Worm (Caenorhabditis elegans): ENCODE measurements around the gene snf-10.

Gene snf-10

ce11 chrV:10465478-10465877, 24.9 kb upstream of the snf-10 start:
- TF ChIP-seq lsy-2 (tag; optimal IDR thresholded peaks at IDR 0.05): peak in 1 of 2 experiments; percentile 57
- peak; percentile 61 for TF ChIP-seq sma-9 (GFP tag; optimal IDR thresholded peaks at IDR 0.05)
- TF ChIP-seq sma-9 (tag; optimal IDR thresholded peaks at IDR 0.05): no peak
- peak; percentile 50 for TF ChIP-seq C34F6.9 (tag; optimal IDR thresholded peaks at IDR 0.05)
- no peak for TF ChIP-seq elt-3 (tag; optimal IDR thresholded peaks at IDR 0.05)
- peak; percentile 29 for TF ChIP-seq nhr-21 (tag; optimal IDR thresholded peaks at IDR 0.05)
- peak; percentile 13 for TF ChIP-seq crh-2 (tag; optimal IDR thresholded peaks at IDR 0.05)
- TF ChIP-seq nhr-25 (tag; optimal IDR thresholded peaks at IDR 0.05): no peak
- TF ChIP-seq ama-1 (optimal IDR thresholded peaks at IDR 0.05): no peak

ce11 chrV:10464746-10465145, 24.1 kb upstream of the snf-10 start:
- TF ChIP-seq mab-5 (tag; optimal IDR thresholded peaks at IDR 0.05) (no peak), crh-2 (tag; optimal IDR thresholded peaks at IDR 0.05) (peak; percentile 19), nhr-25 (tag; optimal IDR thresholded peaks at IDR 0.05) (peak; percentile 0), C34F6.9 (tag; optimal IDR thresholded peaks at IDR 0.05) (peak; percentile 50), lsy-2 (tag; optimal IDR thresholded peaks at IDR 0.05) (peak in 1 of 2 experiments; percentile 41), nhr-129 (tag; optimal IDR thresholded peaks at IDR 0.05) (peak; percentile 19)

ce11 chrV:10464160-10464559, 23.5 kb upstream of the snf-10 start:
- TF ChIP-seq zag-1 (tag; optimal IDR thresholded peaks at IDR 0.05) (no peak), mab-5 (tag; optimal IDR thresholded peaks at IDR 0.05) (no peak), nhr-77 (tag; optimal IDR thresholded peaks at IDR 0.05) (no peak), snpc-4 (tag; optimal IDR thresholded peaks at IDR 0.05) (no peak)

ce11 chrV:10463276-10463675, 22.7 kb upstream of the snf-10 start, which contains the start of gene F22E12.3:
Gene F22E12.3 (minus strand): TSS chrV:10463376.
- TF ChIP-seq nhr-77 (tag; optimal IDR thresholded peaks at IDR 0.05) (no peak), mbf-1 (tag; optimal IDR thresholded peaks at IDR 0.05) (no peak), fos-1 (tag; optimal IDR thresholded peaks at IDR 0.05) (no peak), unc-39 (tag; optimal IDR thresholded peaks at IDR 0.05) (no peak), nhr-6 (tag; optimal IDR thresholded peaks at IDR 0.05) (no peak), peb-1 (tag; optimal IDR thresholded peaks at IDR 0.05) (no peak), F13H6.1 (tag; optimal IDR thresholded peaks at IDR 0.05) (no peak), egl-27 (tag; optimal IDR thresholded peaks at IDR 0.05) (no peak), nhr-11 (tag; optimal IDR thresholded peaks at IDR 0.05) (no peak)

ce11 chrV:10462066-10462465, 21.4 kb upstream of the snf-10 start, which contains the start of gene chw-1:
Gene chw-1 (plus strand): TSS chrV:10462282.
- TF ChIP-seq nhr-21 (tag; optimal IDR thresholded peaks at IDR 0.05): no peak
- no peak for TF ChIP-seq snpc-4 (tag; optimal IDR thresholded peaks at IDR 0.05)
- peak; percentile 9 for TF ChIP-seq nhr-25 (tag; optimal IDR thresholded peaks at IDR 0.05)
- no peak for TF ChIP-seq lsy-2 (tag; optimal IDR thresholded peaks at IDR 0.05)
- no peak for TF ChIP-seq zag-1 (tag; optimal IDR thresholded peaks at IDR 0.05)

ce11 chrV:10460685-10461084, 20.1 kb upstream of the snf-10 start:
- TF ChIP-seq fos-1 (tag; optimal IDR thresholded peaks at IDR 0.05) (peak; percentile 2), peb-1 (tag; optimal IDR thresholded peaks at IDR 0.05) (no peak), ceh-82 (tag; optimal IDR thresholded peaks at IDR 0.05) (no peak), mdl-1 (tag; optimal IDR thresholded peaks at IDR 0.05) (no peak), dmd-4 (tag; optimal IDR thresholded peaks at IDR 0.05) (no peak), nhr-129 (tag; optimal IDR thresholded peaks at IDR 0.05) (no peak), blmp-1 (tag; optimal IDR thresholded peaks at IDR 0.05; ENCODE audit: insufficient read depth) (no peak), mbf-1 (tag; optimal IDR thresholded peaks at IDR 0.05) (no peak), egl-27 (tag; optimal IDR thresholded peaks at IDR 0.05) (no peak), lin-13 (GFP tag; optimal IDR thresholded peaks at IDR 0.05) (no peak), C34F6.9 (tag; optimal IDR thresholded peaks at IDR 0.05) (no peak), snpc-4 (tag; optimal IDR thresholded peaks at IDR 0.05) (no peak), elt-1 (tag; optimal IDR thresholded peaks at IDR 0.05) (no peak), ztf-1 (GFP tag; conservative IDR thresholded peaks at IDR 0.05) (no peak), unc-55 (GFP tag; optimal IDR thresholded peaks at IDR 0.05) (no peak), nhr-11 (tag; optimal IDR thresholded peaks at IDR 0.05) (no peak), sma-3 (GFP tag; optimal IDR thresholded peaks at IDR 0.05) (peak; percentile 10), nhr-21 (tag; optimal IDR thresholded peaks at IDR 0.05) (peak; percentile 25), nhr-77 (tag; optimal IDR thresholded peaks at IDR 0.05) (no peak), nhr-6 (tag; optimal IDR thresholded peaks at IDR 0.05) (no peak), sem-4 (tag; optimal IDR thresholded peaks at IDR 0.05) (no peak), R02D3.7 (tag; optimal IDR thresholded peaks at IDR 0.05) (no peak), ztf-4 (tag; optimal IDR thresholded peaks at IDR 0.05) (no peak), elt-3 (tag; optimal IDR thresholded peaks at IDR 0.05) (no peak), Y55F3AM.14 (GFP tag; optimal IDR thresholded peaks at IDR 0.05) (no peak), ama-1 (optimal IDR thresholded peaks at IDR 0.05) (no peak), nhr-12 (tag; optimal IDR thresholded peaks at IDR 0.05) (no peak), sma-9 (GFP tag; optimal IDR thresholded peaks at IDR 0.05) (peak; percentile 17), sma-9 (tag; optimal IDR thresholded peaks at IDR 0.05) (no peak), nhr-23 (tag; optimal IDR thresholded peaks at IDR 0.05) (no peak), unc-62 (GFP tag; optimal IDR thresholded peaks at IDR 0.05) (no peak)
